Fruit fly (Drosophila melanogaster): ENCODE results near the gene CG1958.

Gene CG1958

dm6 chrX:7227311-7227710 is 39.4 kb upstream of the CG1958 start (continued):
- TF ChIP-seq HLH54F (GFP tag; optimal IDR thresholded peaks at IDR 0.05) (no peak), Hr39 (optimal IDR thresholded peaks at IDR 0.05) (no peak), Side (GFP tag; optimal IDR thresholded peaks at IDR 0.05) (peak; percentile 19), Fer2 (tag; optimal IDR thresholded peaks at IDR 0.05) (no peak), dati (GFP tag; IDR thresholded peaks at IDR 0.05) (no peak), CG6272 (GFP tag; IDR thresholded peaks at IDR 0.05) (no peak), Dll (GFP tag; IDR thresholded peaks at IDR 0.05; ENCODE audit: partially characterized antibody) (no peak), CrebB (tag; optimal IDR thresholded peaks at IDR 0.05) (no peak), CG14860 (GFP tag; IDR thresholded peaks at IDR 0.05; ENCODE audit: partially characterized antibody) (no peak), row (GFP tag; IDR thresholded peaks at IDR 0.05) (no peak), cad (GFP tag; optimal IDR thresholded peaks at IDR 0.05) (no peak), tx (GFP tag; optimal IDR thresholded peaks at IDR 0.05) (no peak), jing (GFP tag; optimal IDR thresholded peaks at IDR 0.05) (no peak), Asciz (GFP tag; optimal IDR thresholded peaks at IDR 0.05) (peak; percentile 4), Dip2 (GFP tag; IDR thresholded peaks at IDR 0.05) (no peak), CG1529 (GFP tag; optimal IDR thresholded peaks at IDR 0.05) (peak; percentile 35), Xbp1 (GFP tag; optimal IDR thresholded peaks at IDR 0.05) (no peak), CG32532 (GFP tag; IDR thresholded peaks at IDR 0.05) (no peak), ci (GFP tag; IDR thresholded peaks at IDR 0.05) (no peak), Stat92E (GFP tag; optimal IDR thresholded peaks at IDR 0.05) (no peak), jigr1 (GFP tag; IDR thresholded peaks at IDR 0.05) (no peak), CG8089 (GFP tag; optimal IDR thresholded peaks at IDR 0.05) (peak; percentile 5), CG17359 (tag; optimal IDR thresholded peaks at IDR 0.05) (peak; percentile 17), CG6175 (GFP tag; IDR thresholded peaks at IDR 0.05) (no peak), B-H2 (GFP tag; optimal IDR thresholded peaks at IDR 0.05) (no peak), nom (GFP tag; optimal IDR thresholded peaks at IDR 0.05) (no peak), CG18619 (GFP tag; optimal IDR thresholded peaks at IDR 0.05) (peak; percentile 23), CG14710 (tag; optimal IDR thresholded peaks at IDR 0.05) (peak; percentile 6), sens-2 (GFP tag; IDR thresholded peaks at IDR 0.05) (no peak), Scr (GFP tag; IDR thresholded peaks at IDR 0.05; ENCODE audit: partially characterized antibody) (no peak), toy (GFP tag; IDR thresholded peaks at IDR 0.05) (no peak), mld (GFP tag; IDR thresholded peaks at IDR 0.05; ENCODE audit: partially characterized antibody) (no peak), CG15601 (tag; optimal IDR thresholded peaks at IDR 0.05) (peak; percentile 44), D19B (GFP tag; optimal IDR thresholded peaks at IDR 0.05) (no peak), CG7556 (GFP tag; optimal IDR thresholded peaks at IDR 0.05) (no peak), Bdp1 (GFP tag; optimal IDR thresholded peaks at IDR 0.05) (no peak), CG8281 (tag; optimal IDR thresholded peaks at IDR 0.05) (no peak), chn (GFP tag; optimal IDR thresholded peaks at IDR 0.05) (no peak), BtbVII (GFP tag; optimal IDR thresholded peaks at IDR 0.05) (peak; percentile 24), CG17328 (GFP tag; IDR thresholded peaks at IDR 0.05) (no peak), Sry-β (GFP tag; optimal IDR thresholded peaks at IDR 0.05) (no peak), CG5180 (GFP tag; optimal IDR thresholded peaks at IDR 0.05) (peak; percentile 1), ac (GFP tag; optimal IDR thresholded peaks at IDR 0.05) (no peak), CG3065 (GFP tag; optimal IDR thresholded peaks at IDR 0.05) (no peak), CG7987 (GFP tag; optimal IDR thresholded peaks at IDR 0.05) (peak; percentile 43), CG31441 (GFP tag; IDR thresholded peaks at IDR 0.05) (no peak), pho (GFP tag; optimal IDR thresholded peaks at IDR 0.05) (no peak), PHDP (tag; optimal IDR thresholded peaks at IDR 0.05) (peak; percentile 11), CG10209 (GFP tag; optimal IDR thresholded peaks at IDR 0.05) (peak; percentile 27), Kr (GFP tag; optimal IDR thresholded peaks at IDR 0.05) (no peak), CG17385 (GFP tag; optimal IDR thresholded peaks at IDR 0.05) (no peak), CG13894 (tag; optimal IDR thresholded peaks at IDR 0.05) (no peak)

All from whole organism, embryonic.